Fruit fly (Drosophila melanogaster) whole organism, pupa: Measurements from ENCODE around the gene CG42660.

Experiments used
- CG10348 ChIP-seq: fragments of 200-800 bp; sonication (Bioruptor generic); IDR thresholded peaks from 2 replicates; pipeline ENCODE4 v1.3.6; 2022; ENCODE audit warnings: missing biosample characterization, missing genetic modification characterization
- CG12605 ChIP-seq: fragments of 200-800 bp; sonication (Bioruptor generic); IDR thresholded peaks from 2 replicates; pipeline ENCODE4 v1.3.6; 2022; ENCODE audit warnings: missing biosample characterization, missing genetic modification characterization
- CG13204 ChIP-seq: fragments of 200-800 bp; sonication (Bioruptor generic); optimal IDR thresholded peaks from 2 replicates; lab custom pipeline; 2018; ENCODE audit warnings: missing biosample characterization, mild to moderate bottlenecking, missing genetic modification characterization, moderate library complexity
- CG14655 ChIP-seq: fragments of 200-800 bp; sonication (Bioruptor generic); optimal IDR thresholded peaks from 3 replicates; lab custom pipeline; 2017; ENCODE audit warnings: mild to moderate bottlenecking, missing biosample characterization, missing genetic modification reagents, missing genetic modification characterization
- CG15710 ChIP-seq: fragments of 200-800 bp; sonication (Bioruptor generic); optimal IDR thresholded peaks from 2 replicates; lab custom pipeline; 2018; ENCODE audit warnings: missing biosample characterization, mild to moderate bottlenecking, missing genetic modification characterization, moderate library complexity
- CG17806 ChIP-seq: fragments of 200-800 bp; sonication (Bioruptor generic); optimal IDR thresholded peaks from 2 replicates; lab custom pipeline; 2018; ENCODE audit warnings: missing biosample characterization, mild to moderate bottlenecking, missing genetic modification characterization, moderate library complexity
- CG32121 ChIP-seq: fragments of 200-800 bp; sonication (Bioruptor generic); IDR thresholded peaks from 2 replicates; pipeline ENCODE4 v1.3.6; 2022; ENCODE audit warnings: missing biosample characterization, missing genetic modification characterization
- CG34367 ChIP-seq: fragments of 200-800 bp; sonication (Bioruptor generic); optimal IDR thresholded peaks from 2 replicates; lab custom pipeline; 2018; ENCODE audit warnings: missing biosample characterization, mild to moderate bottlenecking, missing genetic modification characterization
- CG4496 ChIP-seq: fragments of 200-800 bp; sonication (Bioruptor generic); IDR thresholded peaks from 3 replicates; pipeline ENCODE4 v1.3.6; 2022; ENCODE audit warnings: missing biosample characterization, missing genetic modification characterization
- CG8159 ChIP-seq: fragments of 200-800 bp; sonication (Bioruptor generic); optimal IDR thresholded peaks from 3 replicates; lab custom pipeline; 2018; ENCODE audit warnings: missing biosample characterization, mild to moderate bottlenecking, missing genetic modification characterization, moderate library complexity
- CG8301 ChIP-seq: fragments of 200-800 bp; sonication (Bioruptor generic); optimal IDR thresholded peaks from 2 replicates; lab custom pipeline; 2018; ENCODE audit warnings: missing biosample characterization, mild to moderate bottlenecking, missing genetic modification characterization
- CG9948 ChIP-seq: fragments of 200-800 bp; sonication (Bioruptor generic); optimal IDR thresholded peaks from 2 replicates; lab custom pipeline; 2018; ENCODE audit warnings: missing biosample characterization, mild to moderate bottlenecking, missing genetic modification characterization, moderate library complexity
- D1 ChIP-seq: fragments of 200-800 bp; sonication (Bioruptor generic); optimal IDR thresholded peaks from 2 replicates; lab custom pipeline; 2018; ENCODE audit warnings: missing biosample characterization, mild to moderate bottlenecking, missing genetic modification characterization, moderate library complexity
- EcR ChIP-seq: fragments of 200-800 bp; sonication (Bioruptor generic); optimal IDR thresholded peaks from 3 replicates; lab custom pipeline; 2019; ENCODE audit warnings: missing biosample characterization, missing genetic modification characterization, mild to moderate bottlenecking, moderate library complexity, missing genetic modification reagents
- Ets98B ChIP-seq: fragments of 200-800 bp; sonication (Bioruptor generic); IDR thresholded peaks from 2 replicates; pipeline ENCODE4 v1.3.6; 2022; ENCODE audit warnings: missing biosample characterization, missing genetic modification characterization
- Pif1A ChIP-seq: fragments of 200-800 bp; sonication (Bioruptor generic); optimal IDR thresholded peaks from 3 replicates; lab custom pipeline; 2016; ENCODE audit warnings: missing biosample characterization, missing genetic modification characterization
- Pif1B ChIP-seq: fragments of 200-800 bp; sonication (Bioruptor generic); optimal IDR thresholded peaks from 3 replicates; lab custom pipeline; 2016; ENCODE audit warnings: missing biosample characterization, missing genetic modification characterization
- Snoo ChIP-seq: fragments of 200-800 bp; sonication (Bioruptor generic); optimal IDR thresholded peaks from 3 replicates; lab custom pipeline; 2017; ENCODE audit warnings: missing biosample characterization, mild to moderate bottlenecking, missing genetic modification characterization, inconsistent platforms
- fd96Ca ChIP-seq: fragments of 200-800 bp; sonication (Bioruptor generic); IDR thresholded peaks from 3 replicates; pipeline ENCODE4 v1.3.6; 2022; ENCODE audit warnings: missing biosample characterization, missing genetic modification characterization
- gl ChIP-seq: fragments of 200-800 bp; sonication (Bioruptor generic); optimal IDR thresholded peaks from 2 replicates; lab custom pipeline; 2018; ENCODE audit warnings: missing biosample characterization, mild to moderate bottlenecking, missing genetic modification characterization
- rn ChIP-seq: fragments of 200-800 bp; sonication (Bioruptor generic); IDR thresholded peaks from 2 replicates; pipeline ENCODE4 v1.3.6; 2022; ENCODE audit warnings: missing biosample characterization, missing genetic modification characterization

Gene CG42660

DNA sequence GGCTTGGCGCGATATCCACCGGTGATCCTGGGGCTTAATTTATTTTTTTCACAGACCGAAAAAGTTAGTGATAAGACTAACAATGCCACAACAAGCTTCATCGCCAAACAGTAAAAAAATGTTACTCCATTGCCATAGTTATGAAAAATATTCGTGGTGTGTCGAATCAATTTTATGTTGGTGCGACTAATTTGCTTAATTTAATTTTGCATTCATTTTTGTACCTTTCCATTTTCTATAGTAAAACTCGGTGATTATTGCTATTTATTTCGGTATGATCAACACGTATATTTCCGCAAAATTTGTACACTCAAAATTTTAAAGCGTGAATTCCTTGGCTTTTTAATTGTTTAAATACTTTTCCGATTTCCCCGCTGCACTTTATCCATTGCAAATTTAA is 24.7 kb upstream of the CG42660 start, which contains the start of gene sphinx2:
TSS of gene sphinx2 (minus strand) at position 101 of the 400 bp plus-strand sequence.
- TF ChIP-seq Ets98B (GFP tag; lab: Robert Waterston, UW): no peak

DNA sequence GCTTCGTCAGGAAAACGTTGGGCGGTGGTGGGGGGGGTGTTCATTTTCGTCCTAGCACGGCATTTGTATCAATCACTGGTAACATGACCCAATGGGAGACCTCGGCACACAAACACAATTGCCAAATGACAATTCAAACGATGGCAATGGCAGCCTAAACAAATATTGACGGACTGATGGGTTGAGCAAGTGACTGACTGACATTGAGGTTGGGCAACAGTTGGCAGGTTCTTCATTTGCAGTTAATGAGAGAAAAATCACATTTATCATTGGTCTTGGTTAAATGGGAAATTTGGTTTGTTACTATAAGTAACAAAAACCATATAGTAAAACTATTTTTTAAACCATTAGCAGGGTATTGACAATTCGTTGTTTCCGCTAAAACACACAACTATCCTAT is 16.2 kb upstream of the CG42660 start:
- TF ChIP-seq rn (GFP tag; lab: Robert Waterston, UW) (no peak), CG4496 (GFP tag; lab: Robert Waterston, UW) (no peak), CG17806 (tag; lab: Kevin White, UChicago) (no peak), EcR (GFP tag; lab: Kevin White, UChicago) (no peak), D1 (tag; lab: Kevin White, UChicago) (no peak), CG12605 (GFP tag; lab: Robert Waterston, UW) (no peak), gl (tag; lab: Kevin White, UChicago) (no peak), Pif1B (GFP tag; lab: Kevin White, UChicago) (no peak), CG8301 (tag; lab: Kevin White, UChicago) (no peak), fd96Ca (GFP tag; lab: Robert Waterston, UW) (no peak), Ets98B (GFP tag; lab: Robert Waterston, UW) (no peak), CG34367 (tag; lab: Kevin White, UChicago) (no peak), Pif1A (GFP tag; lab: Kevin White, UChicago) (no peak), CG9948 (no peak), CG10348 (GFP tag; lab: Robert Waterston, UW) (no peak), CG15710 (tag; lab: Kevin White, UChicago) (no peak), CG8159 (no peak), CG13204 (GFP tag; lab: Kevin White, UChicago) (no peak), Snoo (tag; lab: Kevin White, UChicago) (no peak)

DNA sequence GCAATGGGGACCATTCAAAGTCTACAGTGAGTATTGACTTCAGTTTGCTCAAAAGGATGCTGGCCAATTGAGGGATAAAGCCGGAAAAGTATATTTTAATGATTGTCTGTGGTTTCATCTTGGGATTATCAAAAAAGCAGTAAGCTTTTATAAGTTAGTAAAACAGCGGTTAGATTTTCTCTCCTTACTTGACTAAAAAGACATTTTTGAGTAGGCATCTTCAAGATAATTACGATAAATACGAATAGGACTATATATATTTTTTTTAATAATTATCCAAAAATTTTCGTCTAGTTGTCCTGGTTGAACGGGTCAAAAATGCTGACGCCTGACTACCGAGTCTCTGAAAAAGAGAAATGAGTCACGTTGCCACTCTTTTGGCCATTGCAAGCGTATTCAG is 14.8 kb upstream of the CG42660 start, which contains the start of gene CG33278:
TSS of gene CG33278 (plus strand) at position 301 of the 400 bp plus-strand sequence.
- TF ChIP-seq Pif1B (GFP tag; lab: Kevin White, UChicago): no peak
- no peak for TF ChIP-seq CG12605 (GFP tag; lab: Robert Waterston, UW)
- TF ChIP-seq Pif1A (GFP tag; lab: Kevin White, UChicago): no peak
- TF ChIP-seq EcR (GFP tag; lab: Kevin White, UChicago): no peak
- TF ChIP-seq CG17806 (tag; lab: Kevin White, UChicago): no peak
- TF ChIP-seq CG32121 (GFP tag; lab: Robert Waterston, UW): no peak
- TF ChIP-seq CG9948: no peak
- no peak for TF ChIP-seq CG15710 (tag; lab: Kevin White, UChicago)
- no peak for TF ChIP-seq Ets98B (GFP tag; lab: Robert Waterston, UW)
- TF ChIP-seq CG8301 (tag; lab: Kevin White, UChicago): no peak
- TF ChIP-seq CG14655 (GFP tag; lab: Kevin White, UChicago): no peak
- no peak for TF ChIP-seq CG4496 (GFP tag; lab: Robert Waterston, UW)
- no peak for TF ChIP-seq fd96Ca (GFP tag; lab: Robert Waterston, UW)
- no peak for TF ChIP-seq CG13204 (GFP tag; lab: Kevin White, UChicago)
- TF ChIP-seq CG8159: no peak
- no peak for TF ChIP-seq CG34367 (tag; lab: Kevin White, UChicago)
- TF ChIP-seq gl (tag; lab: Kevin White, UChicago): no peak
- no peak for TF ChIP-seq CG10348 (GFP tag; lab: Robert Waterston, UW)
- no peak for TF ChIP-seq D1 (tag; lab: Kevin White, UChicago)
- no peak for TF ChIP-seq Snoo (tag; lab: Kevin White, UChicago)

DNA sequence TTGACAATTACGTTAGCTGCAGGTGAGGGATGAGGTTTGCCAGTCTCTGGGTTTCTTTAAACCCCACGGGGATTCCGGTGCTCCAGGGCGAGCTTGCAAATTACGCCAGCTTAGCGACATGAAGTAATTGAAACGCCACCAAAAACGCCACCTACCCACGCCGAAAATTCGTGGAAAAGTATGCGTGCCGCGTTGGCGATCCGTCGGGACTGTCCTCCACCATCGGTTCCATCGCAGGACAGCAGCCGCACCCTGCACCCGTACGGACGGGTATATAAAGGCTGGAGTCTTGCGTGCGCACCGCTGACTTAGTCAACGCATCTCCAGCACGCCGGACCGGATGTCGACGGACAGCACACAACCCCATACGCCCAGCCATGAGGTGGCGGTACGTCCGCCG is 9.5 kb upstream of the CG42660 start, which contains the start of gene ppk26:
TSS of gene ppk26 (plus strand) at position 301 of the 400 bp plus-strand sequence.
- no peak for TF ChIP-seq CG8159
- TF ChIP-seq Ets98B (GFP tag; lab: Robert Waterston, UW): no peak
- TF ChIP-seq CG15710 (tag; lab: Kevin White, UChicago): no peak
- TF ChIP-seq CG32121 (GFP tag; lab: Robert Waterston, UW): no peak
- TF ChIP-seq rn (GFP tag; lab: Robert Waterston, UW): no peak
- TF ChIP-seq CG9948: no peak

DNA sequence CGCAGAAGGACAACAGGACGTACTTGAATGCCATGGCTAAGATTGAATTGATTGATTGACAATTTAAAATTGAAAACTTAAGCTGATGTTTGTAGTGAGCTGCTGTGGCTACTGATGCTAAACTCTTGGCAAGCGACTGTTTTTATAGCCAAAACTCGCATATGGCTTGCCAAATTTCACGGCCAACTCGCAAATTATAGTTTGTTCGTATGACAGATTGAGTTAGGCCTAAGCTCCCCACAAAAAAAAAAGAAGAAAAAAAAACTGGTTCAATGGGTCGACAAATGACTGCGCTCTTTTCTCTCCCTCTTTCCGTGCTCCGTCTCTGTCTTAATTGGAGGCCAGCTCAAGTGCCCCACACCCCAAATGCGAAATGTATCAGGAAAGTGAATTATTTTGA is 4.9 kb downstream of the CG42660 start, which contains the start of gene CG8543:
TSS of gene CG8543 (minus strand) at position 101 of the 400 bp plus-strand sequence.
- TF ChIP-seq CG8159 (no peak), CG9948 (no peak), CG14655 (GFP tag; lab: Kevin White, UChicago) (no peak), CG10348 (GFP tag; lab: Robert Waterston, UW) (no peak), CG15710 (tag; lab: Kevin White, UChicago) (no peak), CG17806 (tag; lab: Kevin White, UChicago) (no peak), CG8301 (tag; lab: Kevin White, UChicago) (no peak), D1 (tag; lab: Kevin White, UChicago) (no peak), EcR (GFP tag; lab: Kevin White, UChicago) (no peak), Pif1A (GFP tag; lab: Kevin White, UChicago) (no peak), CG32121 (GFP tag; lab: Robert Waterston, UW) (no peak), Snoo (tag; lab: Kevin White, UChicago) (no peak)

DNA sequence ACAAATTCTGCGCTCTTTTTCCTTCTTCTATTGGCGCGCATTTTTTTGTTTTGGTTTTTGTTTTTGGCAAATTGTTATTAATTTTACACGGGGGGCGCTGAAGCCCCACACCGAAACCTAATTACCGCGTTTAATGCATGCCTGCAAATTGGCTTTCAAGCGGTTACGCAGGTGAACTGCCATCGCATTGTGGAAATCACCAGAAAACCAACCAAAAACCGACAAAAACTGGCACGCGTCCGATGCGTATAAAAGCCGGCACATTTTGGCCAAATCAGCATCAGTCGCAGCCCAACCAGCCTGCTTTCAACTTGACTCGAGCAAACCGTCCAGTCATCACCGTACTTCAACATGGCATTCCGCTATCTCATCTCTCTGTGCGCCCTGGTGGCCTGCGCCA is 6.0 kb downstream of the CG42660 start, which contains the start of gene CG8541:
TSS of gene CG8541 (plus strand) at position 301 of the 400 bp plus-strand sequence.
- TF ChIP-seq CG13204 (GFP tag; lab: Kevin White, UChicago): no peak
- TF ChIP-seq CG17806 (tag; lab: Kevin White, UChicago): no peak
- TF ChIP-seq Pif1A (GFP tag; lab: Kevin White, UChicago): no peak
- TF ChIP-seq CG8301 (tag; lab: Kevin White, UChicago): no peak
- no peak for TF ChIP-seq Ets98B (GFP tag; lab: Robert Waterston, UW)
- TF ChIP-seq EcR (GFP tag; lab: Kevin White, UChicago): no peak
- TF ChIP-seq CG12605 (GFP tag; lab: Robert Waterston, UW): no peak
- no peak for TF ChIP-seq CG10348 (GFP tag; lab: Robert Waterston, UW)
- no peak for TF ChIP-seq Pif1B (GFP tag; lab: Kevin White, UChicago)
- TF ChIP-seq CG34367 (tag; lab: Kevin White, UChicago): no peak
- no peak for TF ChIP-seq fd96Ca (GFP tag; lab: Robert Waterston, UW)
- no peak for TF ChIP-seq gl (tag; lab: Kevin White, UChicago)
- no peak for TF ChIP-seq CG9948
